Worm (Caenorhabditis elegans) whole organism, mixed stage, embryonic: ENCODE data around the gene srv-32.
A peak's percentile ranks its signal among the peaks of the same experiment; 100 is the strongest.

Experiments
- blmp-1 ChIP-seq: fragments of 150-350 bp; optimal IDR thresholded peaks from 2 replicates; lab custom pipeline; 2014; ENCODE audit warnings: missing biosample characterization, missing genetic modification characterization
- cnd-1 ChIP-seq: fragments of 200-800 bp; sonication (Bioruptor generic); optimal IDR thresholded peaks from 2 replicates; lab custom pipeline; 2018; ENCODE audit warnings: mild to moderate bottlenecking, missing genetic modification characterization, missing compliant biosample characterization
- hlh-1 ChIP-seq: fragments of 150-350 bp; optimal IDR thresholded peaks from 2 replicates; lab custom pipeline; 2014; ENCODE audit warnings: missing biosample characterization, missing genetic modification reagents, missing genetic modification characterization
- lin-13 ChIP-seq: fragments of 150-350 bp; optimal IDR thresholded peaks from 2 replicates; lab custom pipeline; 2014; ENCODE audit warnings: missing biosample characterization, missing genetic modification characterization
- lin-32 ChIP-seq: fragments of 200-800 bp; sonication (Bioruptor generic); optimal IDR thresholded peaks from 2 replicates; lab custom pipeline; 2018; ENCODE audit warnings: mild to moderate bottlenecking, missing genetic modification characterization, missing compliant biosample characterization
- mab-5 ChIP-seq: fragments of 150-350 bp; optimal IDR thresholded peaks from 2 replicates; lab custom pipeline; 2014; ENCODE audit warnings: missing biosample characterization, missing genetic modification characterization
- mep-1 ChIP-seq: fragments of 150-350 bp; optimal IDR thresholded peaks from 2 replicates; lab custom pipeline; 2017; ENCODE audit warnings: missing biosample characterization, missing genetic modification reagents, missing genetic modification characterization, inconsistent platforms
- nhr-12 ChIP-seq: fragments of 150-350 bp; optimal IDR thresholded peaks from 2 replicates; lab custom pipeline; 2014; ENCODE audit warnings: missing biosample characterization, missing genetic modification characterization
- nhr-2 ChIP-seq: fragments of 150-350 bp; optimal IDR thresholded peaks from 2 replicates; lab custom pipeline; 2014; ENCODE audit warnings: missing biosample characterization, missing genetic modification characterization
- nhr-237 ChIP-seq: fragments of 150-350 bp; optimal IDR thresholded peaks from 2 replicates; lab custom pipeline; 2014; ENCODE audit warnings: missing biosample characterization, missing genetic modification characterization
- snpc-4 ChIP-seq: fragments of 150-350 bp; optimal IDR thresholded peaks from 2 replicates; lab custom pipeline; 2014; ENCODE audit warnings: missing biosample characterization, missing genetic modification characterization
- unc-62 ChIP-seq: fragments of 150-350 bp; optimal IDR thresholded peaks from 2 replicates; lab custom pipeline; 2014; ENCODE audit warnings: missing biosample characterization, missing genetic modification reagents, missing genetic modification characterization

DNA sequence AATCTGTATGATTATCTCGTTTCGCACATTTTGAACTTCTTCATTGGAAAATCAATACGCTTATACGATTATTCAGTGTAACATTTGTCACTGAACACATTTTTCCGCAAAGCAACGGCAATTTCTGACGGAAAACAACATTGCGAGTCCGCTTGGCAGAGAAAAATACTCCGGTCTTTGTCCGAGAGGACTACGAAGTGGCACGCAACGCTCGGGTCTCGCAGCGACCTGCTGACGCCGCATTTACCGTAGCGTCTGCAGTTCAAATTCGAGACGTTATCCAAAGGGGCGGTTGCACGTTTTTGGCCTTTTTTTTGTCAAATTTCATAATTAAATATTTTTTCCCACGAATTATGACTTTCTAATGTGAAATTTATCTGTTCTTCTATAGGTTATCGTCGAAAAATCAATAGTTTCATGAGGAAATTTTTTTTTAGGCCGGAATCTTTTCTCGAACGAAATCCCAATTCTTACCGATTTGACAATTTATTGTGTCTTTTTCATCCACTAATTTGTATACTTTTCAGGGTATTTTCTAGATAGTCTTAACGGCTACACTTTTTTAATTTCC lies 41.7 kb upstream of the srv-32 start, which contains the start of gene sqd-1:
- peak; percentile 65 for TF ChIP-seq cnd-1 (tag; lab: Kevin White, UChicago)
- TF ChIP-seq mab-5: no peak
- TF ChIP-seq lin-13 (tag; lab: Kevin White, UChicago): peak; percentile 92
- TF ChIP-seq nhr-2 (tag; lab: Kevin White, UChicago): peak; percentile 46
- TF ChIP-seq unc-62 (GFP tag; lab: Kevin White, UChicago): peak; percentile 69
- TF ChIP-seq hlh-1 (tag; lab: Kevin White, UChicago): peak; percentile 78
- TF ChIP-seq snpc-4: no peak
- peak; percentile 84 for TF ChIP-seq mep-1
- TF ChIP-seq lin-32 (GFP tag; lab: Kevin White, UChicago): peak; percentile 47
- no peak for TF ChIP-seq blmp-1
- TF ChIP-seq nhr-12: no peak
- peak; percentile 93 for TF ChIP-seq nhr-237
